Worm (Caenorhabditis elegans): ENCODE results near the gene Y38H6C.20.
A peak's percentile ranks its signal among the peaks of the same experiment; 100 is the strongest.

Y38H6C.20 gene

ce11 chrV:20594746-20595145, 43.8 kb upstream of the Y38H6C.20 start, which contains the start of gene F26F2.10:
F26F2.10 (minus strand) TSS chrV:20594846.
- no peak for TF ChIP-seq daf-12 (tag; optimal IDR thresholded peaks at IDR 0.05)
- no peak for TF ChIP-seq elt-2 (tag; optimal IDR thresholded peaks at IDR 0.05)
- no peak for TF ChIP-seq ceh-82 (tag; optimal IDR thresholded peaks at IDR 0.05)
- TF ChIP-seq ama-1 (optimal IDR thresholded peaks at IDR 0.05), result no peak

DNA sequence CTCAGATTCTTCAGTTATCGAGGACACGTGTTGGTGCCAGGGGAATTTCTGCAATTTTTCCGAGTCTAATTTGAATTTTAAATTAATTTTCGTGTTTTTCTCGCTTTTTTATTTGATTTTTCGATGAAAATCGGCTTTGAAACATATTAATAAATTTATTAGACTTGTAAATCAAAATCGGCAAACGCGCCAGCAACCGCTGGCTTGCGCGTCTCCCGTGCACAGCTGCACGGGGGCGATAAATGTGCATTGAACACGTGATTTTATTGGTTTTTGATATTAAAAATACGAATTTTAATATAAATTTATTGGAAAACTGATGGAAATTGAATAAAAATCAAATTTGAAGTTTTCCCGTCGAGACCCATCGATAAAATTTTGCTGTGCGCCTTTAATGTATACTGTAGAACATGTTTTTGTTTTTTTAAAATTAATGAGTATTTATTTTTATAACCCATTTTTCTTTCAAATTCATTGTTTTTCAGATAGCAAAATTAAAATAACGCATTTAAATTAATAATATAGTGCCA, 29.6 kb upstream of the Y38H6C.20 start, which contains the start of gene F26F2.7:
TSS of gene F26F2.7 (plus strand) at position 480 of the 530 bp plus-strand sequence.
- TF ChIP-seq elt-2 (tag; optimal IDR thresholded peaks at IDR 0.05) (peak; percentile 80), unc-62 (GFP tag; optimal IDR thresholded peaks at IDR 0.05) (no peak), ceh-9 (tag; optimal IDR thresholded peaks at IDR 0.05) (no peak), aly-2 (tag; optimal IDR thresholded peaks at IDR 0.05) (no peak), lin-15B (tag; optimal IDR thresholded peaks at IDR 0.05) (peak; percentile 56), lsy-12 (tag; optimal IDR thresholded peaks at IDR 0.05) (peak; percentile 51), ceh-82 (tag; optimal IDR thresholded peaks at IDR 0.05) (no peak), ceh-28 (tag; optimal IDR thresholded peaks at IDR 0.05) (peak; percentile 60), sea-2 (GFP tag; optimal IDR thresholded peaks at IDR 0.05) (no peak), zag-1 (tag; optimal IDR thresholded peaks at IDR 0.05) (no peak), nhr-237 (tag; optimal IDR thresholded peaks at IDR 0.05) (no peak), skn-1 (tag; optimal IDR thresholded peaks at IDR 0.05) (no peak), nhr-25 (tag; optimal IDR thresholded peaks at IDR 0.05) (no peak), nhr-23 (tag; optimal IDR thresholded peaks at IDR 0.05) (peak; percentile 50), egl-5 (tag; optimal IDR thresholded peaks at IDR 0.05) (peak; percentile 71), nhr-76 (tag; optimal IDR thresholded peaks at IDR 0.05) (no peak), eor-1 (tag; optimal IDR thresholded peaks at IDR 0.05) (no peak), pha-4 (tag; optimal IDR thresholded peaks at IDR 0.05) (peak; percentile 83), egl-27 (tag; optimal IDR thresholded peaks at IDR 0.05) (peak; percentile 35), R02D3.7 (tag; optimal IDR thresholded peaks at IDR 0.05) (peak; percentile 50), jun-1 (tag; optimal IDR thresholded peaks at IDR 0.05) (peak; percentile 72), snpc-4 (tag; optimal IDR thresholded peaks at IDR 0.05) (peak; percentile 90), ceh-16 (tag; optimal IDR thresholded peaks at IDR 0.05) (no peak), ztf-4 (tag; optimal IDR thresholded peaks at IDR 0.05) (no peak), nfya-1 (tag; optimal IDR thresholded peaks at IDR 0.05; ENCODE audit: insufficient read depth) (peak; percentile 82), unc-39 (tag; optimal IDR thresholded peaks at IDR 0.05) (no peak), lin-39 (tag; optimal IDR thresholded peaks at IDR 0.05) (peak; percentile 27), nhr-67 (tag; optimal IDR thresholded peaks at IDR 0.05) (no peak), nhr-12 (tag; optimal IDR thresholded peaks at IDR 0.05) (no peak), pqm-1 (tag; optimal IDR thresholded peaks at IDR 0.05) (peak; percentile 10), elt-3 (tag; optimal IDR thresholded peaks at IDR 0.05) (no peak), mml-1 (tag; optimal IDR thresholded peaks at IDR 0.05) (no peak), ama-1 (optimal IDR thresholded peaks at IDR 0.05) (no peak), nhr-28 (tag; optimal IDR thresholded peaks at IDR 0.05) (no peak), fos-1 (tag; optimal IDR thresholded peaks at IDR 0.05) (no peak), ZK546.5 (tag; optimal IDR thresholded peaks at IDR 0.05) (no peak), fkh-2 (tag; optimal IDR thresholded peaks at IDR 0.05) (no peak), elt-1 (tag; optimal IDR thresholded peaks at IDR 0.05) (no peak), mdl-1 (tag; optimal IDR thresholded peaks at IDR 0.05) (peak; percentile 17), nhr-77 (tag; optimal IDR thresholded peaks at IDR 0.05) (no peak), fkh-10 (GFP tag; optimal IDR thresholded peaks at IDR 0.05) (peak; percentile 34), daf-12 (tag; optimal IDR thresholded peaks at IDR 0.05) (no peak), nhr-11 (tag; optimal IDR thresholded peaks at IDR 0.05) (no peak), ztf-11 (tag; optimal IDR thresholded peaks at IDR 0.05) (no peak), nhr-43 (tag; optimal IDR thresholded peaks at IDR 0.05; ENCODE audit: poor library complexity, severe bottlenecking) (peak; percentile 54), hmg-11 (tag; optimal IDR thresholded peaks at IDR 0.05) (peak; percentile 83), tbx-2 (tag; optimal IDR thresholded peaks at IDR 0.05) (peak; percentile 65)
